Fruit fly (Drosophila melanogaster): ENCODE results near the gene CG12498.

Gene CG12498

DNA sequence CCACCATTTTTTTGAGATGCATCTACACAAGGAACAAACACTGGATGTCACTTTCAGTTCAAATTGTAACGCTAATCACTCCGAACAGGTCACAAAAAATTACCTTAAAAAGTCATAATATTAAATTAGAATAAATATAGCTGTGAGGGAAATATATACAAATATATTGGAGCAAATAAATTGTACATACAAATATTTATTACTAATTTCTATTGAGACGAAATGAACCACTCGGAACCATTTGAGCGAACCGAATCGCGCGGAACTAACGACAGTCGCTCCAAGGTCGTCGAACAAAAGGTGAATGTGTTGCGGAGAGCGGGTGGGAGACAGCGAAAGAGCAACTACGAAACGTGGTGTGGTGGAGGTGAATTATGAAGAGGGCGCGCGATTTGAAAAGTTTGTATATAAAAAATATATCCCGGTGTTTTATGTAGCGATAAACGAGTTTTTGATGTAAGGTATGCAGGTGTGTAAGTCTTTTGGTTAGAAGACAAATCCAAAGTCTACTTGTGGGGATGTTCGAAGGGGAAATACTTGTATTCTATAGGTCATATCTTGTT is 19.5 kb upstream of the CG12498 start, which contains the start of gene CG32795 (continued):
- TF ChIP-seq croc (GFP tag; conservative IDR thresholded peaks at IDR 0.05) (no peak), CG5180 (GFP tag; optimal IDR thresholded peaks at IDR 0.05) (peak; percentile 57), yki (optimal IDR thresholded peaks at IDR 0.05) (no peak), ash1 (GFP tag; optimal IDR thresholded peaks at IDR 0.05) (no peak), Poxn (GFP tag; IDR thresholded peaks at IDR 0.05) (no peak), dmrt11E (tag; optimal IDR thresholded peaks at IDR 0.05) (peak; percentile 26), Lhr (GFP tag; optimal IDR thresholded peaks at IDR 0.05) (peak; percentile 13), crol (GFP tag; IDR thresholded peaks at IDR 0.05) (peak; percentile 87), Deaf1 (tag; optimal IDR thresholded peaks at IDR 0.05) (peak; percentile 71), Atf6 (GFP tag; IDR thresholded peaks at IDR 0.05) (no peak), Nf-YB (GFP tag; optimal IDR thresholded peaks at IDR 0.05) (peak; percentile 33), nerfin-2 (GFP tag; IDR thresholded peaks at IDR 0.05; ENCODE audit: partially characterized antibody) (no peak), CG30403 (GFP tag; optimal IDR thresholded peaks at IDR 0.05) (peak; percentile 6), CG12155 (GFP tag; optimal IDR thresholded peaks at IDR 0.05) (peak; percentile 5), cad (GFP tag; optimal IDR thresholded peaks at IDR 0.05) (peak; percentile 23), CG12769 (tag; optimal IDR thresholded peaks at IDR 0.05) (no peak), sug (tag; optimal IDR thresholded peaks at IDR 0.05) (peak; percentile 52), CG4730 (GFP tag; IDR thresholded peaks at IDR 0.05) (no peak), ERR (GFP tag; optimal IDR thresholded peaks at IDR 0.05) (peak; percentile 73), D19A (tag; optimal IDR thresholded peaks at IDR 0.05) (peak; percentile 43), lilli (GFP tag; optimal IDR thresholded peaks at IDR 0.05) (peak; percentile 12), exex (tag; optimal IDR thresholded peaks at IDR 0.05) (peak; percentile 28), Dll (GFP tag; IDR thresholded peaks at IDR 0.05; ENCODE audit: partially characterized antibody) (no peak), Hr78 (GFP tag; optimal IDR thresholded peaks at IDR 0.05) (peak in 1 of 2 experiments; percentile 85), CG3995 (GFP tag; optimal IDR thresholded peaks at IDR 0.05) (peak; percentile 48), nom (GFP tag; optimal IDR thresholded peaks at IDR 0.05) (peak; percentile 10), dm (GFP tag; optimal IDR thresholded peaks at IDR 0.05) (no peak), salm (tag; optimal IDR thresholded peaks at IDR 0.05) (no peak), Trl (optimal IDR thresholded peaks at IDR 0.05) (peak in 1 of 2 experiments; percentile 77), Trl (GFP tag; optimal IDR thresholded peaks at IDR 0.05) (no peak), CG2116 (GFP tag; optimal IDR thresholded peaks at IDR 0.05) (peak; percentile 19), pzg (GFP tag; optimal IDR thresholded peaks at IDR 0.05) (peak; percentile 38), CG17359 (tag; optimal IDR thresholded peaks at IDR 0.05) (no peak), Hand (GFP tag; optimal IDR thresholded peaks at IDR 0.05) (no peak), chinmo (GFP tag; IDR thresholded peaks at IDR 0.05; ENCODE audit: partially characterized antibody) (peak; percentile 79; the same call in 3 of the 4 replicates), amos (GFP tag; IDR thresholded peaks at IDR 0.05; ENCODE audit: partially characterized antibody) (peak; percentile 55; the same call in 1 of the 2 replicates), CG42726 (GFP tag; IDR thresholded peaks at IDR 0.05; ENCODE audit: partially characterized antibody) (no peak), CG5245 (GFP tag; optimal IDR thresholded peaks at IDR 0.05) (no peak), gem (tag; optimal IDR thresholded peaks at IDR 0.05) (peak; percentile 24), al (GFP tag; IDR thresholded peaks at IDR 0.05) (no peak), Scr (GFP tag; IDR thresholded peaks at IDR 0.05; ENCODE audit: partially characterized antibody) (peak; percentile 30), Sry-β (GFP tag; optimal IDR thresholded peaks at IDR 0.05) (peak; percentile 80), twi (tag; optimal IDR thresholded peaks at IDR 0.05) (peak; percentile 16), CG11247 (GFP tag; IDR thresholded peaks at IDR 0.05) (no peak), Hmr (GFP tag; optimal IDR thresholded peaks at IDR 0.05) (peak; percentile 29), toy (GFP tag; IDR thresholded peaks at IDR 0.05) (no peak), ems (GFP tag; optimal IDR thresholded peaks at IDR 0.05) (no peak), insv (GFP tag; optimal IDR thresholded peaks at IDR 0.05) (peak in 1 of 2 experiments; percentile 20), ato (GFP tag; IDR thresholded peaks at IDR 0.05; ENCODE audit: partially characterized antibody) (no peak)
